Fruit fly (Drosophila melanogaster) whole organism, prepupa: ENCODE results near the gene nxf2.

Experiments used
- Blimp-1 ChIP-seq: fragments of 200-800 bp; sonication (Bioruptor generic); optimal IDR thresholded peaks from 3 replicates; lab custom pipeline; 2017; ENCODE audit warnings: missing biosample characterization, missing genetic modification characterization, mild to moderate bottlenecking, moderate library complexity, missing genetic modification reagents
- CG10631 ChIP-seq: fragments of 200-800 bp; sonication (Bioruptor generic); optimal IDR thresholded peaks from 2 replicates; lab custom pipeline; 2016; ENCODE audit warnings: missing biosample characterization, missing genetic modification characterization
- CG10669 ChIP-seq: fragments of 200-800 bp; sonication (Bioruptor generic); optimal IDR thresholded peaks from 3 replicates; lab custom pipeline; 2018; ENCODE audit warnings: missing biosample characterization, mild to moderate bottlenecking, missing genetic modification characterization, moderate library complexity
- CG11294 ChIP-seq: fragments of 200-800 bp; sonication (Bioruptor generic); IDR thresholded peaks from 2 replicates; pipeline ENCODE4 v1.3.6; 2022; ENCODE audit warnings: missing biosample characterization, missing genetic modification characterization
- CG11762 ChIP-seq: fragments of 200-800 bp; sonication (Bioruptor generic); optimal IDR thresholded peaks from 3 replicates; lab custom pipeline; 2016; ENCODE audit warnings: missing biosample characterization, missing genetic modification characterization; ENCODE audit not compliant: insufficient read depth
- CG1621 ChIP-seq: fragments of 200-800 bp; sonication (Bioruptor generic); optimal IDR thresholded peaks from 3 replicates; lab custom pipeline; 2018; ENCODE audit warnings: missing biosample characterization, mild to moderate bottlenecking, missing genetic modification characterization
- CG16779 ChIP-seq: fragments of 200-800 bp; sonication (Bioruptor generic); optimal IDR thresholded peaks from 3 replicates; lab custom pipeline; 2017; ENCODE audit warnings: missing biosample characterization, mild to moderate bottlenecking, missing genetic modification characterization
- CG3032 ChIP-seq: fragments of 200-800 bp; optimal IDR thresholded peaks from 2 replicates; lab custom pipeline; 2019; ENCODE audit warnings: missing biosample characterization, mild to moderate bottlenecking, missing genetic modification characterization, moderate library complexity
- CG31627 ChIP-seq: fragments of 200-800 bp; sonication (Bioruptor generic); optimal IDR thresholded peaks from 3 replicates; lab custom pipeline; 2016; ENCODE audit warnings: missing biosample characterization, missing genetic modification characterization
- CG32006 ChIP-seq: fragments of 200-800 bp; sonication (Bioruptor generic); optimal IDR thresholded peaks from 3 replicates; lab custom pipeline; 2017; ENCODE audit warnings: missing biosample characterization, mild to moderate bottlenecking, missing genetic modification characterization
- CG34406 ChIP-seq: fragments of 200-800 bp; sonication (Bioruptor generic); optimal IDR thresholded peaks from 3 replicates; lab custom pipeline; 2016; ENCODE audit warnings: missing biosample characterization, missing genetic modification characterization
- CG3919 ChIP-seq: fragments of 200-800 bp; sonication (Bioruptor generic); optimal IDR thresholded peaks from 3 replicates; lab custom pipeline; 2016; ENCODE audit warnings: missing biosample characterization, missing genetic modification characterization
- CG6276 ChIP-seq: fragments of 200-800 bp; sonication (Bioruptor generic); optimal IDR thresholded peaks from 2 replicates; lab custom pipeline; 2017; ENCODE audit warnings: missing biosample characterization, mild to moderate bottlenecking, missing genetic modification characterization
- CG6792 ChIP-seq: fragments of 200-800 bp; sonication (Bioruptor generic); optimal IDR thresholded peaks from 3 replicates; lab custom pipeline; 2016; ENCODE audit warnings: missing biosample characterization, missing genetic modification characterization
- CG6808 ChIP-seq: fragments of 200-800 bp; sonication (Bioruptor generic); optimal IDR thresholded peaks from 3 replicates; lab custom pipeline; 2017; ENCODE audit warnings: missing biosample characterization, missing genetic modification characterization, mild to moderate bottlenecking, moderate library complexity, missing genetic modification reagents
- CG8632 ChIP-seq: fragments of 200-800 bp; sonication (Bioruptor generic); optimal IDR thresholded peaks from 3 replicates; lab custom pipeline; 2016; ENCODE audit warnings: missing biosample characterization, missing genetic modification characterization
- CG9139 ChIP-seq: fragments of 200-800 bp; sonication (Bioruptor generic); optimal IDR thresholded peaks from 3 replicates; lab custom pipeline; 2017; ENCODE audit warnings: missing biosample characterization, mild to moderate bottlenecking, missing genetic modification characterization
- Eip75B ChIP-seq: fragments of 200-800 bp; sonication (Bioruptor generic); optimal IDR thresholded peaks from 3 replicates; lab custom pipeline; 2016; ENCODE audit warnings: missing biosample characterization, missing genetic modification characterization
- Eip78C ChIP-seq: fragments of 200-800 bp; sonication (Bioruptor generic); peaks from one replicate; lab custom pipeline; 2016; ENCODE audit warnings: missing biosample characterization, missing genetic modification characterization
- Eip93F ChIP-seq: fragments of 200-800 bp; sonication (Bioruptor generic); optimal IDR thresholded peaks from 2 replicates; lab custom pipeline; 2016; ENCODE audit warnings: missing biosample characterization, mild to moderate bottlenecking, missing genetic modification characterization
- Ets96B ChIP-seq: fragments of 200-800 bp; optimal IDR thresholded peaks from 2 replicates; lab custom pipeline; 2019; ENCODE audit warnings: missing biosample characterization, mild to moderate bottlenecking, missing genetic modification characterization, moderate library complexity
- Gug ChIP-seq: fragments of 200-800 bp; sonication (Bioruptor generic); IDR thresholded peaks from 2 replicates; pipeline ENCODE4 v1.3.6; 2022; ENCODE audit warnings: missing biosample characterization, missing genetic modification characterization
- Hr39 ChIP-seq: fragments of 200-800 bp; sonication (Bioruptor generic); optimal IDR thresholded peaks from 2 replicates; lab custom pipeline; 2016; ENCODE audit warnings: missing biosample characterization, missing genetic modification characterization
- Hr4 ChIP-seq: fragments of 200-800 bp; sonication (Bioruptor generic); optimal IDR thresholded peaks from 3 replicates; lab custom pipeline; 2016; ENCODE audit warnings: missing biosample characterization, missing genetic modification characterization
- Met ChIP-seq: fragments of 200-800 bp; sonication (Bioruptor generic); optimal IDR thresholded peaks from 3 replicates; lab custom pipeline; 2016; ENCODE audit warnings: missing biosample characterization, missing genetic modification characterization
- OdsH ChIP-seq: fragments of 200-800 bp; sonication (Bioruptor generic); optimal IDR thresholded peaks from 3 replicates; lab custom pipeline; 2016; ENCODE audit warnings: missing biosample characterization, missing genetic modification characterization
- Smox ChIP-seq: fragments of 200-800 bp; sonication (Bioruptor generic); optimal IDR thresholded peaks from 3 replicates; lab custom pipeline; 2016; ENCODE audit warnings: missing biosample characterization, missing genetic modification characterization
- Sox102F ChIP-seq: fragments of 200-800 bp; sonication (Bioruptor generic); optimal IDR thresholded peaks from 2 replicates; lab custom pipeline; 2016; ENCODE audit warnings: missing biosample characterization, mild to moderate bottlenecking, missing genetic modification characterization
- Sox14 ChIP-seq: fragments of 200-800 bp; sonication (Bioruptor generic); optimal IDR thresholded peaks from 3 replicates; lab custom pipeline; 2016; ENCODE audit warnings: missing biosample characterization, missing genetic modification characterization
- achi ChIP-seq: fragments of 200-800 bp; sonication (Bioruptor generic); optimal IDR thresholded peaks from 3 replicates; lab custom pipeline; 2016; ENCODE audit warnings: missing biosample characterization, missing genetic modification characterization
- acj6 ChIP-seq: fragments of 200-800 bp; sonication (Bioruptor generic); optimal IDR thresholded peaks from 3 replicates; lab custom pipeline; 2016; ENCODE audit warnings: missing biosample characterization, missing genetic modification characterization
- cyc ChIP-seq: fragments of 200-800 bp; sonication (Bioruptor generic); optimal IDR thresholded peaks from 3 replicates; lab custom pipeline; 2016; ENCODE audit warnings: missing biosample characterization, missing genetic modification characterization
- dsx ChIP-seq: fragments of 200-800 bp; optimal IDR thresholded peaks from 3 replicates; lab custom pipeline; 2019; ENCODE audit warnings: missing biosample characterization, mild to moderate bottlenecking, missing genetic modification characterization, moderate library complexity; ENCODE audit not compliant: poor library complexity, severe bottlenecking
- esn ChIP-seq: fragments of 200-800 bp; sonication (Bioruptor generic); optimal IDR thresholded peaks from 2 replicates; lab custom pipeline; 2016; ENCODE audit warnings: missing biosample characterization, mild to moderate bottlenecking, missing genetic modification characterization, moderate library complexity
- fkh ChIP-seq: fragments of 200-800 bp; sonication (Bioruptor generic); optimal IDR thresholded peaks from 3 replicates; lab custom pipeline; 2017; ENCODE audit warnings: missing biosample characterization, mild to moderate bottlenecking, missing genetic modification characterization, moderate library complexity
- lz ChIP-seq: fragments of 200-800 bp; sonication (Bioruptor generic); optimal IDR thresholded peaks from 3 replicates; lab custom pipeline; 2016; ENCODE audit warnings: missing biosample characterization, missing genetic modification characterization
- pdm3 ChIP-seq: fragments of 200-800 bp; sonication (Bioruptor generic); optimal IDR thresholded peaks from 3 replicates; lab custom pipeline; 2016; ENCODE audit warnings: missing biosample characterization, missing genetic modification characterization
- ss ChIP-seq, 2 experiments: fragments of 200-800 bp; sonication (Bioruptor generic); optimal IDR thresholded peaks; 2 replicates in 1 of 2; 3 replicates in 1 of 2; lab custom pipeline; 2017 to 2018; ENCODE audit warnings: mild to moderate bottlenecking in 2 of 2, missing biosample characterization in 2 of 2, missing genetic modification characterization in 2 of 2, moderate library complexity in 1 of 2
- svp ChIP-seq: fragments of 200-800 bp; sonication (Bioruptor generic); peaks from one replicate; lab custom pipeline; 2016; ENCODE audit warnings: missing biosample characterization, missing genetic modification characterization
- topi ChIP-seq: fragments of 200-800 bp; sonication (Bioruptor generic); optimal IDR thresholded peaks from 3 replicates; lab custom pipeline; 2016; ENCODE audit warnings: missing biosample characterization, missing genetic modification characterization
- vri ChIP-seq: fragments of 200-800 bp; sonication (Bioruptor generic); optimal IDR thresholded peaks from 3 replicates; lab custom pipeline; 2016; ENCODE audit warnings: missing biosample characterization, mild to moderate bottlenecking, missing genetic modification characterization

The nxf2 gene

dm6 chr3L:16609120-16609519 lies 29.0 kb upstream of the nxf2 start, which contains the start of gene CG4098 (continued):
- TF ChIP-seq pdm3 (GFP tag; lab: Kevin White, UChicago) (peak; percentile 73), CG3032 (tag; lab: Kevin White, UChicago) (peak; percentile 53), CG10631 (peak; percentile 46), CG6792 (GFP tag; lab: Kevin White, UChicago) (peak; percentile 44), CG11762 (peak; percentile 15), acj6 (peak; percentile 66), CG34406 (GFP tag; lab: Kevin White, UChicago) (peak; percentile 25), Gug (GFP tag; lab: Robert Waterston, UW) (peak; percentile 31; the same call in 1 of the 2 replicates), CG16779 (tag; lab: Kevin White, UChicago) (no peak), CG9139 (no peak), ss (GFP tag; optimal IDR thresholded peaks at IDR 0.05; lab: Kevin White, UChicago) (peak in 1 of 2 experiments; percentile 40), dsx (GFP tag; lab: Kevin White, UChicago) (peak; percentile 53), vri (GFP tag; lab: Kevin White, UChicago) (peak; percentile 23), Sox102F (GFP tag; lab: Kevin White, UChicago) (peak; percentile 20), Eip75B (GFP tag; lab: Kevin White, UChicago) (peak; percentile 32)
- TF ChIP-seq, all 60 proteins: peak for 45

dm6 chr3L:16602736-16603144 lies 22.6 kb upstream of the nxf2 start, which contains the start of gene Arts:
Gene Arts (plus strand): TSS chr3L:16602851.
- TF ChIP-seq CG9139, result no peak
- peak; percentile 25 for TF ChIP-seq Met (GFP tag; lab: Kevin White, UChicago)
- peak; percentile 17 for TF ChIP-seq CG6792 (GFP tag; lab: Kevin White, UChicago)
- no peak for TF ChIP-seq CG11294 (GFP tag; lab: Robert Waterston, UW)
- peak in 1 of 2 experiments; percentile 49 for TF ChIP-seq ss (GFP tag; optimal IDR thresholded peaks at IDR 0.05; lab: Kevin White, UChicago)
- peak; percentile 6 for TF ChIP-seq Sox14
- TF ChIP-seq OdsH (GFP tag; lab: Kevin White, UChicago), result peak; percentile 20
- peak; percentile 5 for TF ChIP-seq Hr39 (GFP tag; lab: Kevin White, UChicago)
- TF ChIP-seq svp (GFP tag; lab: Kevin White, UChicago), result peak; percentile 74
- no peak for TF ChIP-seq Blimp-1 (GFP tag; lab: Kevin White, UChicago)
- no peak for TF ChIP-seq CG10669 (GFP tag; lab: Kevin White, UChicago)
- TF ChIP-seq CG6808 (GFP tag; lab: Kevin White, UChicago), result peak; percentile 59
- TF ChIP-seq Eip78C (GFP tag; lab: Kevin White, UChicago), result peak; percentile 57
- peak; percentile 38 for TF ChIP-seq achi
- peak; percentile 7 for TF ChIP-seq CG34406 (GFP tag; lab: Kevin White, UChicago)
- TF ChIP-seq Smox (GFP tag; lab: Kevin White, UChicago), result peak; percentile 0
- peak; percentile 40 for TF ChIP-seq CG3032 (tag; lab: Kevin White, UChicago)
- peak; percentile 31 for TF ChIP-seq CG3919
- TF ChIP-seq cyc, result no peak
- peak; percentile 40 for TF ChIP-seq CG32006
- TF ChIP-seq esn (GFP tag; lab: Kevin White, UChicago), result peak; percentile 41
- no peak for TF ChIP-seq Eip75B (GFP tag; lab: Kevin White, UChicago)
- no peak for TF ChIP-seq CG8632 (GFP tag; lab: Kevin White, UChicago)
- TF ChIP-seq Eip93F (GFP tag; lab: Kevin White, UChicago), result peak; percentile 34
- TF ChIP-seq Hr4 (GFP tag; lab: Kevin White, UChicago), result peak; percentile 30
- TF ChIP-seq Ets96B (tag; lab: Kevin White, UChicago), result peak; percentile 13
- peak; percentile 48 for TF ChIP-seq CG10631
- TF ChIP-seq CG1621 (tag; lab: Kevin White, UChicago), result no peak
- peak; percentile 44 for TF ChIP-seq acj6
- peak; percentile 13 for TF ChIP-seq lz
- peak; percentile 26 for TF ChIP-seq CG31627
- peak; percentile 18 for TF ChIP-seq topi (GFP tag; lab: Kevin White, UChicago)
- no peak for TF ChIP-seq CG6276 (GFP tag; lab: Kevin White, UChicago)
- peak; percentile 25 for TF ChIP-seq pdm3 (GFP tag; lab: Kevin White, UChicago)
- TF ChIP-seq fkh (GFP tag; lab: Kevin White, UChicago), result peak; percentile 34
